Worm (Caenorhabditis elegans) whole organism, L1 larva: ENCODE results near the gene ced-11.

Experiments
- nhr-11 ChIP-seq: fragments of 150-350 bp; optimal IDR thresholded peaks from 2 replicates; lab custom pipeline; 2014; ENCODE audit warnings: missing biosample characterization, missing genetic modification characterization
- pag-3 ChIP-seq: sonication (generic microtip); optimal IDR thresholded peaks from 2 replicates; lab custom pipeline; 2017; ENCODE audit warnings: missing genetic modification characterization, mild to moderate bottlenecking, missing compliant biosample characterization, antibody characterized with exemption, borderline replicate concordance; ENCODE audit not compliant: insufficient read depth

DNA sequence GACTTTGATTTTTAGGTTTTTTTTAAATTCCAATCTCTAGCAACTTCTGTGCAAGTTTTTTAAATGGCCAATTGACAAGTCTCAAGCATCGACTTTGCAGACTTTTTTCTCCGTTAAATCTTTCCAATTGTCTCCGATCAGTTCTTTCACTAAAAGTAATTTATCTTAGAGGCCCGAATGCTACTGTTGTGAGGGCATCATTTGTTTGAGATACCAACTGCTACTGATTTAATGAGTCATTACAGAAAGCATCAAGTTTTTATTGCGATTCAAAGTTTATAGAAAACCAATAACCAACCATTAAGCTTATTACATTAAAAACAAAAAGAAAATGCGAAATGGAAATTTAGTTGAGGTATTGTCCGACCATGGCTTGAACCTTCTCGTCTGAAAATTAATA is 39.2 kb upstream of the ced-11 start:
- no peak for TF ChIP-seq pag-3 (tag; lab: Kevin White, UChicago)
- no peak for TF ChIP-seq nhr-11 (tag; lab: Kevin White, UChicago)
